Fruit fly (Drosophila melanogaster) Kc167 (cell line): ENCODE measurements around the gene to.

ENCODE experiments used
- Myc ChIP-seq: fragments of >200 bp; optimal IDR thresholded peaks from 2 replicates; lab custom pipeline; 2017; ENCODE audit warnings: missing external identifiers
- Sin3A ChIP-seq: fragments of >200 bp; optimal IDR thresholded peaks from 2 replicates; lab custom pipeline; 2018; ENCODE audit warnings: missing external identifiers
- h ChIP-seq: fragments of >200 bp; optimal IDR thresholded peaks from 3 replicates; lab custom pipeline; 2018; ENCODE audit warnings: missing external identifiers
- insv ChIP-seq: fragments of >200 bp; optimal IDR thresholded peaks from 3 replicates; lab custom pipeline; 2018; ENCODE audit warnings: missing external identifiers
- psq ChIP-seq: fragments of >200 bp; optimal IDR thresholded peaks from 2 replicates; lab custom pipeline; 2017; ENCODE audit warnings: missing external identifiers
- ttk ChIP-seq: sonication (Bioruptor generic); optimal IDR thresholded peaks from 2 replicates; lab custom pipeline; 2017; ENCODE audit warnings: missing external identifiers

The to gene

dm6 chr3R:25219018-25219417 is 21.0 kb upstream of the to start, which contains the start of gene CG31103:
Gene CG31103, plus strand, starts transcription at chr3R:25219318.
- no peak for TF ChIP-seq h (lab: Kevin White, UChicago)

- TF ChIP-seq Myc (no peak), h (lab: Kevin White, UChicago) (no peak), ttk (lab: Kevin White, UChicago) (no peak), insv (no peak), psq (no peak), Sin3A (lab: Kevin White, UChicago) (no peak)
Measured at dm6 chr3R:25221203-25221807, 18.7 kb upstream of the to start, which contains the start of gene Alg9. Gene Alg9, plus strand, starts transcription at chr3R:25221589.

dm6 chr3R:25225483-25225882 is 14.5 kb upstream of the to start:
- TF ChIP-seq insv: no peak
- TF ChIP-seq ttk (lab: Kevin White, UChicago): no peak
- TF ChIP-seq psq: no peak

- TF ChIP-seq Myc: no peak
Measured at dm6 chr3R:25232271-25232989, 7.5 kb upstream of the to start, which contains the start of gene Cad96Cb. Gene Cad96Cb, minus strand, starts transcription at chr3R:25232321.

- TF ChIP-seq insv (no peak), Sin3A (lab: Kevin White, UChicago) (no peak), Myc (no peak), h (lab: Kevin White, UChicago) (no peak), psq (no peak), ttk (lab: Kevin White, UChicago) (no peak)
Measured at dm6 chr3R:25235362-25235761, 4.6 kb upstream of the to start, which contains the start of gene Sil1. Gene Sil1, minus strand, starts transcription at chr3R:25235529.

- TF ChIP-seq h (lab: Kevin White, UChicago) (no peak), ttk (lab: Kevin White, UChicago) (no peak), Myc (no peak), Sin3A (lab: Kevin White, UChicago) (no peak), psq (no peak), insv (no peak)
Measured at dm6 chr3R:25236121-25236520, 3.9 kb upstream of the to start.

dm6 chr3R:25237314-25237713 is 2.7 kb upstream of the to start, which contains the start of gene Jhbp7:
Gene Jhbp7, plus strand, starts transcription at chr3R:25237614.
- TF ChIP-seq insv (no peak), Sin3A (lab: Kevin White, UChicago) (no peak)

- TF ChIP-seq h (lab: Kevin White, UChicago): no peak
- no peak for TF ChIP-seq Myc
Measured at dm6 chr3R:25238771-25239700, 944 bp upstream of the to start.

dm6 chr3R:25241507-25242070 is 1.6 kb downstream of the to start, which contains the start of gene CG11854:
Gene CG11854, plus strand, starts transcription at chr3R:25242020.
- TF ChIP-seq ttk (lab: Kevin White, UChicago) (no peak), h (lab: Kevin White, UChicago) (no peak), psq (no peak), Sin3A (lab: Kevin White, UChicago) (no peak), insv (no peak), Myc (no peak)

dm6 chr3R:25245052-25245813 is 5.3 kb downstream of the to start, which contains the start of gene bam:
Gene bam, minus strand, starts transcription at chr3R:25245109.
- TF ChIP-seq h (lab: Kevin White, UChicago) (no peak), insv (no peak), Sin3A (lab: Kevin White, UChicago) (no peak), psq (no peak), ttk (lab: Kevin White, UChicago) (no peak), Myc (no peak)

dm6 chr3R:25247379-25247869 is 7.4 kb downstream of the to start, which contains the start of the genes RpS27 and Nup37:
Gene RpS27, minus strand, starts transcription at chr3R:25247514.
Gene Nup37, plus strand, starts transcription at chr3R:25247658.
- TF ChIP-seq Sin3A (lab: Kevin White, UChicago): no peak
- TF ChIP-seq Myc: no peak
- TF ChIP-seq h (lab: Kevin White, UChicago): no peak
- TF ChIP-seq psq: no peak
- no peak for TF ChIP-seq insv
- no peak for TF ChIP-seq ttk (lab: Kevin White, UChicago)
